Fruit fly (Drosophila melanogaster) whole organism, prepupa: Measurements from ENCODE around the gene CG14780.
A peak's percentile ranks its signal among the peaks of the same experiment; 100 is the strongest.

Experiments
- CG10631 ChIP-seq: fragments of 200-800 bp; sonication (Bioruptor generic); optimal IDR thresholded peaks from 2 replicates; lab custom pipeline; 2016; ENCODE audit warnings: missing biosample characterization, missing genetic modification characterization
- CG10669 ChIP-seq: fragments of 200-800 bp; sonication (Bioruptor generic); optimal IDR thresholded peaks from 3 replicates; lab custom pipeline; 2018; ENCODE audit warnings: missing biosample characterization, mild to moderate bottlenecking, missing genetic modification characterization, moderate library complexity
- CG11294 ChIP-seq: fragments of 200-800 bp; sonication (Bioruptor generic); IDR thresholded peaks from 2 replicates; pipeline ENCODE4 v1.3.6; 2022; ENCODE audit warnings: missing biosample characterization, missing genetic modification characterization
- CG11902 ChIP-seq: fragments of 200-800 bp; sonication (Bioruptor generic); optimal IDR thresholded peaks from 3 replicates; lab custom pipeline; 2016; ENCODE audit warnings: missing biosample characterization, missing genetic modification characterization
- CG15336 ChIP-seq: fragments of 200-800 bp; sonication (Bioruptor generic); IDR thresholded peaks from 2 replicates; pipeline ENCODE4 v1.3.6; 2022; ENCODE audit warnings: missing biosample characterization, missing genetic modification characterization
- CG3032 ChIP-seq: fragments of 200-800 bp; optimal IDR thresholded peaks from 2 replicates; lab custom pipeline; 2019; ENCODE audit warnings: missing biosample characterization, mild to moderate bottlenecking, missing genetic modification characterization, moderate library complexity
- CG32006 ChIP-seq: fragments of 200-800 bp; sonication (Bioruptor generic); optimal IDR thresholded peaks from 3 replicates; lab custom pipeline; 2017; ENCODE audit warnings: missing biosample characterization, mild to moderate bottlenecking, missing genetic modification characterization
- CG34406 ChIP-seq: fragments of 200-800 bp; sonication (Bioruptor generic); optimal IDR thresholded peaks from 3 replicates; lab custom pipeline; 2016; ENCODE audit warnings: missing biosample characterization, missing genetic modification characterization
- CG3919 ChIP-seq: fragments of 200-800 bp; sonication (Bioruptor generic); optimal IDR thresholded peaks from 3 replicates; lab custom pipeline; 2016; ENCODE audit warnings: missing biosample characterization, missing genetic modification characterization
- CG6163 ChIP-seq: fragments of 200-800 bp; sonication (Bioruptor generic); IDR thresholded peaks from 3 replicates; pipeline ENCODE4 v1.3.6; 2022; ENCODE audit warnings: missing biosample characterization, missing genetic modification characterization
- CG6792 ChIP-seq: fragments of 200-800 bp; sonication (Bioruptor generic); optimal IDR thresholded peaks from 3 replicates; lab custom pipeline; 2016; ENCODE audit warnings: missing biosample characterization, missing genetic modification characterization
- CG6808 ChIP-seq: fragments of 200-800 bp; sonication (Bioruptor generic); optimal IDR thresholded peaks from 3 replicates; lab custom pipeline; 2017; ENCODE audit warnings: missing biosample characterization, missing genetic modification characterization, mild to moderate bottlenecking, moderate library complexity, missing genetic modification reagents
- CG7368 ChIP-seq: fragments of 200-800 bp; sonication (Bioruptor generic); optimal IDR thresholded peaks from 3 replicates; lab custom pipeline; 2016; ENCODE audit warnings: missing biosample characterization, missing genetic modification characterization
- CG8119 ChIP-seq: fragments of 200-800 bp; sonication (Bioruptor generic); IDR thresholded peaks from 3 replicates; pipeline ENCODE4 v1.3.6; 2022; ENCODE audit warnings: missing biosample characterization, missing genetic modification characterization
- CG8632 ChIP-seq: fragments of 200-800 bp; sonication (Bioruptor generic); optimal IDR thresholded peaks from 3 replicates; lab custom pipeline; 2016; ENCODE audit warnings: missing biosample characterization, missing genetic modification characterization
- CG9139 ChIP-seq: fragments of 200-800 bp; sonication (Bioruptor generic); optimal IDR thresholded peaks from 3 replicates; lab custom pipeline; 2017; ENCODE audit warnings: missing biosample characterization, mild to moderate bottlenecking, missing genetic modification characterization
- Eip75B ChIP-seq: fragments of 200-800 bp; sonication (Bioruptor generic); optimal IDR thresholded peaks from 3 replicates; lab custom pipeline; 2016; ENCODE audit warnings: missing biosample characterization, missing genetic modification characterization
- Eip78C ChIP-seq: fragments of 200-800 bp; sonication (Bioruptor generic); peaks from one replicate; lab custom pipeline; 2016; ENCODE audit warnings: missing biosample characterization, missing genetic modification characterization
- Eip93F ChIP-seq: fragments of 200-800 bp; sonication (Bioruptor generic); optimal IDR thresholded peaks from 2 replicates; lab custom pipeline; 2016; ENCODE audit warnings: missing biosample characterization, mild to moderate bottlenecking, missing genetic modification characterization
- Ets96B ChIP-seq: fragments of 200-800 bp; optimal IDR thresholded peaks from 2 replicates; lab custom pipeline; 2019; ENCODE audit warnings: missing biosample characterization, mild to moderate bottlenecking, missing genetic modification characterization, moderate library complexity
- Hr39 ChIP-seq: fragments of 200-800 bp; sonication (Bioruptor generic); optimal IDR thresholded peaks from 2 replicates; lab custom pipeline; 2016; ENCODE audit warnings: missing biosample characterization, missing genetic modification characterization
- Hr4 ChIP-seq: fragments of 200-800 bp; sonication (Bioruptor generic); optimal IDR thresholded peaks from 3 replicates; lab custom pipeline; 2016; ENCODE audit warnings: missing biosample characterization, missing genetic modification characterization
- Lpt ChIP-seq: fragments of 200-800 bp; sonication (Bioruptor generic); optimal IDR thresholded peaks from 3 replicates; lab custom pipeline; 2016; ENCODE audit warnings: missing biosample characterization, missing genetic modification characterization
- OdsH ChIP-seq: fragments of 200-800 bp; sonication (Bioruptor generic); optimal IDR thresholded peaks from 3 replicates; lab custom pipeline; 2016; ENCODE audit warnings: missing biosample characterization, missing genetic modification characterization
- Smox ChIP-seq: fragments of 200-800 bp; sonication (Bioruptor generic); optimal IDR thresholded peaks from 3 replicates; lab custom pipeline; 2016; ENCODE audit warnings: missing biosample characterization, missing genetic modification characterization
- Sox102F ChIP-seq: fragments of 200-800 bp; sonication (Bioruptor generic); optimal IDR thresholded peaks from 2 replicates; lab custom pipeline; 2016; ENCODE audit warnings: missing biosample characterization, mild to moderate bottlenecking, missing genetic modification characterization
- Sox14 ChIP-seq: fragments of 200-800 bp; sonication (Bioruptor generic); optimal IDR thresholded peaks from 3 replicates; lab custom pipeline; 2016; ENCODE audit warnings: missing biosample characterization, missing genetic modification characterization
- Sox15 ChIP-seq: fragments of 200-800 bp; sonication (Bioruptor generic); optimal IDR thresholded peaks from 3 replicates; lab custom pipeline; 2016; ENCODE audit warnings: missing biosample characterization, missing genetic modification characterization
- achi ChIP-seq: fragments of 200-800 bp; sonication (Bioruptor generic); optimal IDR thresholded peaks from 3 replicates; lab custom pipeline; 2016; ENCODE audit warnings: missing biosample characterization, missing genetic modification characterization
- acj6 ChIP-seq: fragments of 200-800 bp; sonication (Bioruptor generic); optimal IDR thresholded peaks from 3 replicates; lab custom pipeline; 2016; ENCODE audit warnings: missing biosample characterization, missing genetic modification characterization
- cyc ChIP-seq: fragments of 200-800 bp; sonication (Bioruptor generic); optimal IDR thresholded peaks from 3 replicates; lab custom pipeline; 2016; ENCODE audit warnings: missing biosample characterization, missing genetic modification characterization
- dac ChIP-seq: fragments of 200-800 bp; sonication (Bioruptor generic); optimal IDR thresholded peaks from 2 replicates; lab custom pipeline; 2017; ENCODE audit warnings: missing biosample characterization, mild to moderate bottlenecking, missing genetic modification characterization
- dsx ChIP-seq: fragments of 200-800 bp; optimal IDR thresholded peaks from 3 replicates; lab custom pipeline; 2019; ENCODE audit warnings: missing biosample characterization, mild to moderate bottlenecking, missing genetic modification characterization, moderate library complexity; ENCODE audit not compliant: poor library complexity, severe bottlenecking
- eg ChIP-seq: fragments of 200-800 bp; sonication (Bioruptor generic); IDR thresholded peaks from 3 replicates; pipeline ENCODE4 v1.3.6; 2022; ENCODE audit warnings: missing biosample characterization, missing genetic modification characterization
- esn ChIP-seq: fragments of 200-800 bp; sonication (Bioruptor generic); optimal IDR thresholded peaks from 2 replicates; lab custom pipeline; 2016; ENCODE audit warnings: missing biosample characterization, mild to moderate bottlenecking, missing genetic modification characterization, moderate library complexity
- fd59A ChIP-seq: fragments of 200-800 bp; sonication (Bioruptor generic); optimal IDR thresholded peaks from 2 replicates; lab custom pipeline; 2017; ENCODE audit warnings: missing biosample characterization, mild to moderate bottlenecking, missing genetic modification characterization, missing genetic modification reagents
- fd85E ChIP-seq: fragments of 200-800 bp; sonication (Bioruptor generic); optimal IDR thresholded peaks from 3 replicates; lab custom pipeline; 2016; ENCODE audit warnings: missing biosample characterization, missing genetic modification characterization
- pdm3 ChIP-seq: fragments of 200-800 bp; sonication (Bioruptor generic); optimal IDR thresholded peaks from 3 replicates; lab custom pipeline; 2016; ENCODE audit warnings: missing biosample characterization, missing genetic modification characterization
- salr ChIP-seq, 2 experiments: fragments of 200-800 bp; sonication (Bioruptor generic); optimal IDR thresholded peaks; 3 replicates each; lab custom pipeline; 2016 to 2018; ENCODE audit warnings: missing biosample characterization in 2 of 2, missing genetic modification characterization in 2 of 2, mild to moderate bottlenecking in 1 of 2
- spab ChIP-seq: fragments of 200-800 bp; sonication (Bioruptor generic); optimal IDR thresholded peaks from 2 replicates; lab custom pipeline; 2017; ENCODE audit warnings: missing biosample characterization, mild to moderate bottlenecking, missing genetic modification characterization, missing genetic modification reagents
- ss ChIP-seq, 2 experiments: fragments of 200-800 bp; sonication (Bioruptor generic); optimal IDR thresholded peaks; 2 replicates in 1 of 2; 3 replicates in 1 of 2; lab custom pipeline; 2017 to 2018; ENCODE audit warnings: mild to moderate bottlenecking in 2 of 2, missing biosample characterization in 2 of 2, missing genetic modification characterization in 2 of 2, moderate library complexity in 1 of 2
- svp ChIP-seq: fragments of 200-800 bp; sonication (Bioruptor generic); peaks from one replicate; lab custom pipeline; 2016; ENCODE audit warnings: missing biosample characterization, missing genetic modification characterization
- topi ChIP-seq: fragments of 200-800 bp; sonication (Bioruptor generic); optimal IDR thresholded peaks from 3 replicates; lab custom pipeline; 2016; ENCODE audit warnings: missing biosample characterization, missing genetic modification characterization

CG14780 gene

DNA sequence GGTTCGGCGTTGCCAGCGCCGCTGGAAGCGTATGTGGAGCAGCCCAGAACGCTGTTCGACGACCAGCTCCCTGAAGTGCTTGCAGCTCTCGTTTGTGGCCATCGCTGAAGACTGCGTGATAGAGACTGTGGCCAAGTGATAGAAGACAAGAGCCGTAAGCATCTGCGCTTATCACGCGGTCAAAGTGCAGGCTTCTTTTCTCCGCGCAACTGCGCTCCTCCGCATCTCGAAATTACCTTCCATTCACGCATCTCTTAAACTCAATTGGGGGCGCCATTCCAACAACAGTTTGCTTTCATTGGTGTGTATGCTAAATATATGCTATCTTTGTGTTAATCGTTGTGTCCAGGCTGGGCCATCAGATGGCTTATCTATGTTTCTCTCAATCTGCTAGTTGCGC lies 10.8 kb upstream of the CG14780 start, which contains the start of gene CG14787:
TSS of gene CG14787 (minus strand) at position 133 of the 400 bp plus-strand sequence.
- TF ChIP-seq OdsH (GFP tag; lab: Kevin White, UChicago) (no peak), CG6163 (GFP tag; lab: Robert Waterston, UW) (no peak), Eip78C (peak; percentile 66), CG6792 (GFP tag; lab: Kevin White, UChicago) (no peak), svp (GFP tag; lab: Kevin White, UChicago) (peak; percentile 88), CG11294 (GFP tag; lab: Robert Waterston, UW) (no peak), CG6808 (GFP tag; lab: Kevin White, UChicago) (peak; percentile 21), ss (GFP tag; optimal IDR thresholded peaks at IDR 0.05; lab: Kevin White, UChicago) (peak; percentile 60 to 67)

DNA sequence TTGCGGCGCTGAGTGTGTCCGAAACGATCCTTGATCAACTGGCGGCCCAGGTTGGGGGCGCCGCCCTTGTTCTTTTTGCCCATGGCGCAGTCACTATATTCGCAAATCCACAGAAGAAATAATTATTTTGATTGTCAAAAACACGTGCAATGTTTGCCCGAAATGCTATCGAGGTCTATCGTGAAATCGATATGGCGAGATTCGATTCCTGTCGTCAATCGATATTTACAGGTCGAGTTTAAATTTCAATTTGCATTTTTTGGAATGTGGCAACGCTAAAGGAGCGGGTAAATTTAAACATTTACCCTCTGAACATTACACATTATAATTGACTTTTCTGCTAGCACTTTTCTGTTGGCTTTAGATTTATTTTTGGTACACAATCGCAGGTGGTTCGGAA lies 8.3 kb upstream of the CG14780 start, which contains the start of gene Ns3:
TSS of gene Ns3 (minus strand) at position 188 of the 400 bp plus-strand sequence.
- TF ChIP-seq Ets96B (tag; lab: Kevin White, UChicago) (no peak), cyc (no peak), pdm3 (no peak), OdsH (GFP tag; lab: Kevin White, UChicago) (no peak), achi (GFP tag; lab: Kevin White, UChicago) (no peak), spab (GFP tag; lab: Kevin White, UChicago) (no peak)
- TF ChIP-seq, all 60 proteins: peak for 0

DNA sequence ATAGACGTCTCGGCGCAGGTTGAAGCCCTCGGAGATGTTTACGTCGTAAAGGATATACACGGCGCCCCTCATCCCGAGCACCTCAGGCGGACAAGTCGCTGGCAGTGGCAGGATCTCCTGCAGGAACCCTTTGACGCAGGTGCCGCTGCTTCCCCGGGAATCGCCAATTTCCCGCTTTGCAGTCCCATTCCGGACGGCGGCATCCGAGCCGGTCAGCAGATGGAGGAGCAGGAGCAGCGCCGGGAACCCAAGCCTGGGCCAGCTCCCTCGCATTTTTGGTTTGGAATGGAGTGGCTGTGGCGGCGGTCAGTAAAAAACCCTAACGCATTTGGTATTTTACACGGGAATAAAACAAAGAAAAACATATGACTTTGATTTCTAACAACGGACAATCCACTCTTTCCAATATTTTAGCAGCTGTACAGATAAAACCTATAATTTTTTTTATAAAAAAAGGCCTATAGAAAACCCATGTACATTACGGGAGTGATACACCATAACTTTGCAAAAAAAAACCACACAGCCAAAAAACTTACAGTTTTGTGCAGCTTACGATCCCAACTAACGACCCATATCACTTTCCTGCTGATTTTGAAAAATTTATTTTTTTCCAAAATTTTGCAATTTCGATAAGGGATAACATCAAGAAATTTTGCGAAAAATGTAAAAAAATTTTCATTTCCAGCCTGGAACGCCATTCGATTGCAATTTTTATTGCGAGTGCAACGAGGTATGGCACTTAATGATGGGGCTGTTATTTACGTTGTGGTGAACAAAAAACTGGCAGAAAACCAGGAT lies 6.4 kb upstream of the CG14780 start, which contains the start of the genes O-fut2 and CG14777:
TSS of gene O-fut2 (minus strand) at position 290 of the 798 bp plus-strand sequence.
TSS of gene CG14777 (plus strand) at position 428 of the 798 bp plus-strand sequence.
- TF ChIP-seq eg (peak; percentile 77), CG8632 (GFP tag; lab: Kevin White, UChicago) (peak; percentile 32), dac (peak; percentile 31), Eip78C (peak; percentile 92), Ets96B (tag; lab: Kevin White, UChicago) (peak; percentile 13), CG10669 (no peak), CG34406 (GFP tag; lab: Kevin White, UChicago) (peak; percentile 54), fd59A (GFP tag; lab: Kevin White, UChicago) (peak; percentile 18), dsx (GFP tag; lab: Kevin White, UChicago) (no peak), OdsH (GFP tag; lab: Kevin White, UChicago) (no peak), Smox (GFP tag; lab: Kevin White, UChicago) (peak; percentile 58), CG3919 (GFP tag; lab: Kevin White, UChicago) (peak; percentile 53), CG15336 (peak; percentile 75), CG7368 (GFP tag; lab: Kevin White, UChicago) (no peak), Lpt (peak; percentile 31), Eip93F (no peak), Sox15 (GFP tag; lab: Kevin White, UChicago) (peak; percentile 43), CG8119 (peak; percentile 69), achi (GFP tag; lab: Kevin White, UChicago) (peak; percentile 60), svp (GFP tag; lab: Kevin White, UChicago) (peak; percentile 84), CG3032 (tag; lab: Kevin White, UChicago) (peak; percentile 32), salr (GFP tag; optimal IDR thresholded peaks at IDR 0.05; lab: Kevin White, UChicago) (no peak), Eip75B (peak; percentile 57), CG6163 (GFP tag; lab: Robert Waterston, UW) (peak; percentile 69), CG6792 (GFP tag; lab: Kevin White, UChicago) (peak; percentile 54), Sox102F (GFP tag; lab: Kevin White, UChicago) (peak; percentile 63), esn (GFP tag; lab: Kevin White, UChicago) (peak; percentile 69), CG9139 (GFP tag; lab: Kevin White, UChicago) (no peak), ss (GFP tag; optimal IDR thresholded peaks at IDR 0.05; lab: Kevin White, UChicago) (peak in 1 of 2 experiments; percentile 30), Hr4 (GFP tag; lab: Kevin White, UChicago) (peak; percentile 67), Sox14 (peak; percentile 78), fd85E (GFP tag; lab: Kevin White, UChicago) (no peak), Hr39 (peak; percentile 72), CG11902 (GFP tag; lab: Kevin White, UChicago) (peak; percentile 35), CG10631 (no peak), pdm3 (peak; percentile 81), topi (GFP tag; lab: Kevin White, UChicago) (peak; percentile 53), CG32006 (GFP tag; lab: Kevin White, UChicago) (peak; percentile 80), acj6 (GFP tag; lab: Kevin White, UChicago) (peak; percentile 72), CG11294 (GFP tag; lab: Robert Waterston, UW) (peak; percentile 12; the same call in 1 of the 2 replicates), cyc (peak; percentile 47)
